Worm (Caenorhabditis elegans): Measurements from ENCODE around the gene srz-75.

The srz-75 gene

ce11 chrIV:16290745-16291144 is at the start of gene srz-75:
Gene srz-75 (minus strand): TSS chrIV:16290845.
- TF ChIP-seq flt-1 (GFP tag; IDR thresholded peaks at IDR 0.05): no peak
- no peak for TF ChIP-seq med-1 (GFP tag; optimal IDR thresholded peaks at IDR 0.05; ENCODE audit: insufficient read depth)
- TF ChIP-seq T22C8.4 (GFP tag; IDR thresholded peaks at IDR 0.05): no peak
- TF ChIP-seq ztf-29 (GFP tag; IDR thresholded peaks at IDR 0.05): no peak
- TF ChIP-seq klf-2 (GFP tag; conservative IDR thresholded peaks at IDR 0.05): no peak
- TF ChIP-seq ref-1 (GFP tag; conservative IDR thresholded peaks at IDR 0.05): no peak
- no peak for TF ChIP-seq ztf-23 (GFP tag; IDR thresholded peaks at IDR 0.05)
- TF ChIP-seq tab-1 (GFP tag; IDR thresholded peaks at IDR 0.05): no peak
- no peak for TF ChIP-seq cog-1 (tag; optimal IDR thresholded peaks at IDR 0.05)

- TF ChIP-seq klf-2 (GFP tag; conservative IDR thresholded peaks at IDR 0.05) (no peak), tab-1 (GFP tag; IDR thresholded peaks at IDR 0.05) (no peak), med-1 (GFP tag; optimal IDR thresholded peaks at IDR 0.05; ENCODE audit: insufficient read depth) (no peak), cog-1 (tag; optimal IDR thresholded peaks at IDR 0.05) (no peak), ref-1 (GFP tag; conservative IDR thresholded peaks at IDR 0.05) (no peak), T22C8.4 (GFP tag; IDR thresholded peaks at IDR 0.05) (no peak), flt-1 (GFP tag; IDR thresholded peaks at IDR 0.05) (no peak), ztf-29 (GFP tag; IDR thresholded peaks at IDR 0.05) (no peak), ztf-23 (GFP tag; IDR thresholded peaks at IDR 0.05) (no peak)
Measured at ce11 chrIV:16336721-16337120, 46.1 kb upstream of the srz-75 start, which contains the start of gene C35D6.13. Gene C35D6.13 (plus strand): TSS chrIV:16337021.

- TF ChIP-seq ztf-29 (GFP tag; IDR thresholded peaks at IDR 0.05): no peak
- no peak for TF ChIP-seq klf-2 (GFP tag; conservative IDR thresholded peaks at IDR 0.05)
- TF ChIP-seq T22C8.4 (GFP tag; IDR thresholded peaks at IDR 0.05): no peak
- TF ChIP-seq tab-1 (GFP tag; IDR thresholded peaks at IDR 0.05): no peak
Measured at ce11 chrIV:16335037-16335436, 44.4 kb upstream of the srz-75 start, which contains the start of gene srz-38. Gene srz-38 (plus strand): TSS chrIV:16335337.

DNA sequence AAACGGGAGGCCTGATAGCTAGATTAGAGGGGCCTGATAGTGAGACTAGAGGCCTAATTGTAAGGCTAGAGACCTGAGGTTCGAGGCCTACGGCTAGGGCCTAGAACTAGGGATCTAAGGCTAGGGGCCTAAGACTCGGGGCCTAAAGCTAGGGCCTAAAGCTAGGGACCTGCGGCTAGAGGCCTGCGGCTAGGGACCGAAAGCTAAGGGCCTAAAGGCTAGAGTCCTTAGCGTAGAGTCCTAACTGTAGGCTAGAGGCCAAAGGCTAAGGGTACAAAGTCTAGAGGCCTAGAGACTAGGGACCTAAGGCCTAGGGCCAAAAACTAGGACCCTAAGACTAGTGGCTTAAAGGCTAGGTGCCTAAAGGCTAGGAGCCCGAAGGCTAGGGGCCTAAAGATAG is 42.5 kb upstream of the srz-75 start:
- TF ChIP-seq T22C8.4 (GFP tag; IDR thresholded peaks at IDR 0.05): no peak
- TF ChIP-seq tab-1 (GFP tag; IDR thresholded peaks at IDR 0.05): no peak
- TF ChIP-seq med-1 (GFP tag; optimal IDR thresholded peaks at IDR 0.05; ENCODE audit: insufficient read depth): no peak
- no peak for TF ChIP-seq klf-2 (GFP tag; conservative IDR thresholded peaks at IDR 0.05)

ce11 chrIV:16332585-16332984 is 41.9 kb upstream of the srz-75 start, which contains the start of gene srz-71:
Gene srz-71 (plus strand): TSS chrIV:16332885.
- no peak for TF ChIP-seq med-1 (GFP tag; optimal IDR thresholded peaks at IDR 0.05; ENCODE audit: insufficient read depth)
- no peak for TF ChIP-seq flt-1 (GFP tag; IDR thresholded peaks at IDR 0.05)
- TF ChIP-seq T22C8.4 (GFP tag; IDR thresholded peaks at IDR 0.05): no peak
- TF ChIP-seq ztf-23 (GFP tag; IDR thresholded peaks at IDR 0.05): no peak
- TF ChIP-seq ztf-29 (GFP tag; IDR thresholded peaks at IDR 0.05): no peak
- no peak for TF ChIP-seq tab-1 (GFP tag; IDR thresholded peaks at IDR 0.05)
- TF ChIP-seq klf-2 (GFP tag; conservative IDR thresholded peaks at IDR 0.05): no peak
- no peak for TF ChIP-seq ref-1 (GFP tag; conservative IDR thresholded peaks at IDR 0.05)
- TF ChIP-seq cog-1 (tag; optimal IDR thresholded peaks at IDR 0.05): no peak

DNA sequence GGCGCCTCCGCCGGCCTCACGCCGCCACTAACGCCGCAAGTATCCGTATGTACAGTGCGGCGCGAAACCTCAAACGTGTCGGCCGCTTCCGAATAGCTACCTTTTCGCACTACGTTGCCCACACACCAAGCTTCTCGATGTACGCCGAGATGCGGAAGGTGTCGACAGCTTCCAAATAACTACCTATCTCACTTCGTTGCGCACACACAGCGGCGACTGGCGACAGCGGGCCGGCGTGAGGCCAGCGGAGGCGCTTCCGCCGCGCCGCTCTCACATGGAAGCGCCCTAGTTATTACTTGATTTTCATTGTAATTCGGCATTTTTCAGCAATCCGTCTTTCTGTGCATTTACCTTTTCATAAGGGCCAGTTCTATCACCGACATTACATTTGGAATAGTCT is 39.9 kb upstream of the srz-75 start:
- TF ChIP-seq ref-1 (GFP tag; conservative IDR thresholded peaks at IDR 0.05) (no peak), tab-1 (GFP tag; IDR thresholded peaks at IDR 0.05) (no peak), ztf-23 (GFP tag; IDR thresholded peaks at IDR 0.05) (no peak), med-1 (GFP tag; optimal IDR thresholded peaks at IDR 0.05; ENCODE audit: insufficient read depth) (no peak), ztf-29 (GFP tag; IDR thresholded peaks at IDR 0.05) (no peak), cog-1 (tag; optimal IDR thresholded peaks at IDR 0.05) (no peak), flt-1 (GFP tag; IDR thresholded peaks at IDR 0.05) (no peak), klf-2 (GFP tag; conservative IDR thresholded peaks at IDR 0.05) (no peak), T22C8.4 (GFP tag; IDR thresholded peaks at IDR 0.05) (no peak)

ce11 chrIV:16329159-16329558 is 38.5 kb upstream of the srz-75 start, which contains the start of gene srz-74:
Gene srz-74 (plus strand): TSS chrIV:16329459.
- TF ChIP-seq med-1 (GFP tag; optimal IDR thresholded peaks at IDR 0.05; ENCODE audit: insufficient read depth) (no peak), klf-2 (GFP tag; conservative IDR thresholded peaks at IDR 0.05) (no peak), tab-1 (GFP tag; IDR thresholded peaks at IDR 0.05) (no peak), ztf-29 (GFP tag; IDR thresholded peaks at IDR 0.05) (no peak), T22C8.4 (GFP tag; IDR thresholded peaks at IDR 0.05) (no peak), cog-1 (tag; optimal IDR thresholded peaks at IDR 0.05) (no peak)

- TF ChIP-seq T22C8.4 (GFP tag; IDR thresholded peaks at IDR 0.05) (no peak), ztf-29 (GFP tag; IDR thresholded peaks at IDR 0.05) (no peak), cog-1 (tag; optimal IDR thresholded peaks at IDR 0.05) (no peak), med-1 (GFP tag; optimal IDR thresholded peaks at IDR 0.05; ENCODE audit: insufficient read depth) (no peak), tab-1 (GFP tag; IDR thresholded peaks at IDR 0.05) (no peak)
Measured at ce11 chrIV:16328519-16328918, 37.9 kb upstream of the srz-75 start, which contains the start of gene K03D3.2. Gene K03D3.2 (minus strand): TSS chrIV:16328619.

- TF ChIP-seq ztf-23 (GFP tag; IDR thresholded peaks at IDR 0.05): no peak
- TF ChIP-seq flt-1 (GFP tag; IDR thresholded peaks at IDR 0.05): no peak
- TF ChIP-seq tab-1 (GFP tag; IDR thresholded peaks at IDR 0.05): no peak
- TF ChIP-seq cog-1 (tag; optimal IDR thresholded peaks at IDR 0.05): no peak
- TF ChIP-seq klf-2 (GFP tag; conservative IDR thresholded peaks at IDR 0.05): no peak
- no peak for TF ChIP-seq med-1 (GFP tag; optimal IDR thresholded peaks at IDR 0.05; ENCODE audit: insufficient read depth)
Measured at ce11 chrIV:16324589-16324988, 33.9 kb upstream of the srz-75 start, which contains the start of gene srz-105. Gene srz-105 (plus strand): TSS chrIV:16324889.

DNA sequence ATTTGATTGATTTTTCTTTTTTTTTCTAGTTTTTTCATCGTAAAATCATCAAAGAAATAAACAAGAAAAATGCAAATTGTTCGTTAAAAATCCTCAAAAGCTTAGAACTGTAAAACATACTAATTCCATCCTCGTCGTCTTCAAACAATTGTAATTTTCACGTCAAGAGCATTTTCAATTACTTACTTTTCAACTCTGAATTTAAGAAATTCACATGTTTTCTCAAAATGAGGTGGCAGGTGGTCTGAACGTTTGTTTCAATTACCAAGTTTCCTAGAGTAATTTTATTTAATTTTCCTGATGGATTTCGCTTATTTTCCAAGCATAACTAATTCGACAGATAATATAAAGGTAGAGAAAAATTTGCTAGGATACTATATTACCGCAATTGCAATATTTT is 32.7 kb upstream of the srz-75 start, which contains the start of gene srz-104:
Gene srz-104, plus strand, starts transcription at position 301 of the 400 bp plus-strand sequence.
- TF ChIP-seq ref-1 (GFP tag; conservative IDR thresholded peaks at IDR 0.05): no peak

- TF ChIP-seq cog-1 (tag; optimal IDR thresholded peaks at IDR 0.05): no peak
- no peak for TF ChIP-seq ref-1 (GFP tag; conservative IDR thresholded peaks at IDR 0.05)
- TF ChIP-seq med-1 (GFP tag; optimal IDR thresholded peaks at IDR 0.05; ENCODE audit: insufficient read depth): no peak
- TF ChIP-seq klf-2 (GFP tag; conservative IDR thresholded peaks at IDR 0.05): no peak
Measured at ce11 chrIV:16320866-16321265, 30.2 kb upstream of the srz-75 start, which contains the start of gene srz-61. Gene srz-61 (plus strand): TSS chrIV:16321166.

Data from whole organism, midembryonic.